Worm (Caenorhabditis elegans) whole organism, early embryonic: Measurements from ENCODE around the gene cnnm-3.

Experiments used
- B0310.2 ChIP-seq: sonication (generic microtip); optimal IDR thresholded peaks from 2 replicates; lab custom pipeline; 2016; ENCODE audit warnings: mild to moderate bottlenecking, missing genetic modification characterization, missing compliant biosample characterization
- F13C5.2 ChIP-seq: sonication (generic microtip); optimal IDR thresholded peaks from 2 replicates; lab custom pipeline; 2017; ENCODE audit warnings: mild to moderate bottlenecking, missing genetic modification characterization, inconsistent platforms, missing compliant biosample characterization
- aly-1 ChIP-seq: sonication (generic microtip); optimal IDR thresholded peaks from 2 replicates; lab custom pipeline; 2016; ENCODE audit warnings: missing genetic modification characterization, missing compliant biosample characterization
- ama-1 ChIP-seq: fragments of 150-350 bp; optimal IDR thresholded peaks from 2 replicates; lab custom pipeline; 2014
- ets-7 ChIP-seq: sonication (generic microtip); optimal IDR thresholded peaks from 2 replicates; lab custom pipeline; 2016; ENCODE audit warnings: missing genotype, missing genetic modification characterization, missing compliant biosample characterization
- flt-1 ChIP-seq: fragments of 200-800 bp; sonication (Bioruptor generic); IDR thresholded peaks from 2 replicates; pipeline ENCODE4 v1.3.6; 2022; ENCODE audit warnings: missing genetic modification characterization, missing compliant biosample characterization
- hmbx-1 ChIP-seq: sonication (generic microtip); optimal IDR thresholded peaks from 2 replicates; lab custom pipeline; 2016; ENCODE audit warnings: mild to moderate bottlenecking, missing genetic modification characterization, missing compliant biosample characterization
- hnd-1 ChIP-seq: sonication (generic microtip); optimal IDR thresholded peaks from 2 replicates; lab custom pipeline; 2016; ENCODE audit warnings: missing genetic modification characterization, missing compliant biosample characterization
- pes-1 ChIP-seq: fragments of 200-800 bp; sonication (Bioruptor generic); IDR thresholded peaks from 2 replicates; pipeline ENCODE4 v1.3.6; 2022; ENCODE audit warnings: missing genetic modification reagents, missing genetic modification characterization, missing compliant biosample characterization
- scrt-1 ChIP-seq: fragments of 200-800 bp; sonication (Bioruptor generic); IDR thresholded peaks from 2 replicates; pipeline ENCODE4 v1.3.6; 2022; ENCODE audit warnings: missing genetic modification characterization, missing compliant biosample characterization
- tbx-11 ChIP-seq: fragments of 200-800 bp; sonication (Bioruptor generic); IDR thresholded peaks from 2 replicates; pipeline ENCODE4 v1.3.6; 2022; ENCODE audit warnings: missing genetic modification characterization, missing compliant biosample characterization
- tra-4 ChIP-seq: sonication (generic microtip); optimal IDR thresholded peaks from 2 replicates; lab custom pipeline; 2017; ENCODE audit warnings: missing genetic modification characterization, missing compliant biosample characterization

- TF ChIP-seq B0310.2 (tag; lab: Kevin White, UChicago), result no peak
- TF ChIP-seq pes-1, result no peak
- TF ChIP-seq F13C5.2 (tag; lab: Kevin White, UChicago), result no peak
- no peak for TF ChIP-seq ets-7
- no peak for TF ChIP-seq aly-1 (tag; lab: Kevin White, UChicago)
- no peak for TF ChIP-seq ama-1
- no peak for TF ChIP-seq tbx-11 (GFP tag; lab: Robert Waterston, UW)
- no peak for TF ChIP-seq tra-4
- no peak for TF ChIP-seq hnd-1 (tag; lab: Kevin White, UChicago)
- no peak for TF ChIP-seq scrt-1 (GFP tag; lab: Robert Waterston, UW)
- no peak for TF ChIP-seq hmbx-1 (tag; lab: Kevin White, UChicago)
- no peak for TF ChIP-seq flt-1 (GFP tag; lab: Robert Waterston, UW)
Observed at ce11 chrX:3061698-3062097, 16.1 kb upstream of the cnnm-3 start.
